Worm (Caenorhabditis elegans): ENCODE measurements around the gene F46H5.11.

DNA sequence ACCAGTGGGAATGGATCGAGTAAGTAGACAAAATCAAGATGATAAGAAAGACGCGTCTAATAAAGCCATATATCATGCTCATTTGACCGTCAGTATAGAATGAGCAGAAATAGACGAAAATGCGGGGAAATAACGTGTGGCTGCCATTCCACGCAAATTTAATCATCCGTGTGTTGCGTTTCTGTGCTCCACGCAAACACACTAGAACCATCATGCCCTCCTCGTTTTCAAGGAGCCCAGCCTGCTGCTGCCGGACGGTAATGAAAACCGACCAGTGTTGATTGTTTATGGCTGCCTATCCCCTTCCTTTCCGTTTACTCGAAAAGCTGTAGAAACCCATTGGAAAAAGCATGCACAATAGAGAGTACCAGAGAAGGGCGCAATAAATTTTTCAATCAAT lies 51.7 kb downstream of the F46H5.11 start:
- TF ChIP-seq him-1 (tag; optimal IDR thresholded peaks at IDR 0.05): no peak
- TF ChIP-seq dao-5 (tag; optimal IDR thresholded peaks at IDR 0.05): no peak
